Worm (Caenorhabditis elegans): ENCODE results near the gene C34F11.2.

DNA sequence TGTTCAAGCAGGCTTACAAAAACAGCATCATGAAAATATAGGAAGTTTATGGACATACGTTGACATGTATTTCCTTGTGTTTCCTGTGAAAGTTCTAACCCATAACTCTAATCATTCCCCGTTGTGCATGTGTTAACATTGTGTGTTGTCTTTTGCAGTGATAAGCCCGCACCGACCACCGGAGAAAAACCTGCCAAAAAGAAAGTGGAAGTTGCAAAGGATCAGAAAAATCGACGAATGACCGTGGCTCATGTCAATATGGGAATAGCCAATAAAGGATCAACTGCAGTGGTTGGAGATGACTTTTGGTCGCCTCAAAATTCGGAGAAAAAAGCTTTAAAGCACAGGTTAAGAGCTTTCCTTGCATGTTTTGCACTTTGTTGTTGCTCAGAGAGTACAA is 6.8 kb upstream of the C34F11.2 start:
- TF ChIP-seq nhr-10 (tag; optimal IDR thresholded peaks at IDR 0.05) (no peak), unc-55 (GFP tag; optimal IDR thresholded peaks at IDR 0.05) (no peak), nhr-21 (tag; optimal IDR thresholded peaks at IDR 0.05) (no peak), mab-5 (tag; optimal IDR thresholded peaks at IDR 0.05) (no peak), snpc-4 (tag; optimal IDR thresholded peaks at IDR 0.05) (no peak), fos-1 (tag; optimal IDR thresholded peaks at IDR 0.05) (no peak), alr-1 (tag; optimal IDR thresholded peaks at IDR 0.05) (no peak), sma-9 (GFP tag; optimal IDR thresholded peaks at IDR 0.05) (no peak), sma-9 (tag; optimal IDR thresholded peaks at IDR 0.05) (no peak), peb-1 (tag; optimal IDR thresholded peaks at IDR 0.05) (no peak), Y55F3AM.14 (GFP tag; optimal IDR thresholded peaks at IDR 0.05) (no peak), ztf-11 (tag; optimal IDR thresholded peaks at IDR 0.05) (no peak), ZK546.5 (tag; optimal IDR thresholded peaks at IDR 0.05) (no peak), lin-13 (GFP tag; optimal IDR thresholded peaks at IDR 0.05) (no peak), skn-1 (tag; optimal IDR thresholded peaks at IDR 0.05) (no peak)
